Fruit fly (Drosophila melanogaster): ENCODE results near the gene Pcp.

Pcp gene

dm6 chr2L:7043039-7043905 is 21.8 kb downstream of the Pcp start (continued):
- TF ChIP-seq Aef1 (GFP tag; IDR thresholded peaks at IDR 0.05) = no peak
- no peak for TF ChIP-seq CG7372 (GFP tag; IDR thresholded peaks at IDR 0.05)
- TF ChIP-seq Eip74EF (GFP tag; optimal IDR thresholded peaks at IDR 0.05) = no peak
- peak in 1 of 2 experiments; percentile 25 for TF ChIP-seq crp (GFP tag; optimal IDR thresholded peaks at IDR 0.05)
- TF ChIP-seq Bteb2 (GFP tag; optimal IDR thresholded peaks at IDR 0.05) = no peak
- TF ChIP-seq eve (GFP tag; optimal IDR thresholded peaks at IDR 0.05) = no peak
- no peak for TF ChIP-seq maf-S (GFP tag; optimal IDR thresholded peaks at IDR 0.05)
- no peak for TF ChIP-seq CG6765 (GFP tag; optimal IDR thresholded peaks at IDR 0.05)
- TF ChIP-seq da (GFP tag; optimal IDR thresholded peaks at IDR 0.05) = no peak
- no peak for TF ChIP-seq sens-2 (GFP tag; IDR thresholded peaks at IDR 0.05)
- peak; percentile 69 for TF ChIP-seq sqz (GFP tag; optimal IDR thresholded peaks at IDR 0.05)
- TF ChIP-seq Fer2 (tag; optimal IDR thresholded peaks at IDR 0.05) = no peak
- TF ChIP-seq MBD-R2 (GFP tag; IDR thresholded peaks at IDR 0.05) = 0 out of 2 replicates have a peak, but pooled peaks have one; percentile 6
- TF ChIP-seq CG16815 (GFP tag; optimal IDR thresholded peaks at IDR 0.05) = no peak
- no peak for TF ChIP-seq gce (GFP tag; IDR thresholded peaks at IDR 0.05)
- TF ChIP-seq Nf-YA (GFP tag; IDR thresholded peaks at IDR 0.05) = no peak
- TF ChIP-seq Tbp (GFP tag; optimal IDR thresholded peaks at IDR 0.05) = no peak
- peak; percentile 36; the same call in 1 of the 2 replicates for TF ChIP-seq CG1024 (GFP tag; IDR thresholded peaks at IDR 0.05)
- no peak for TF ChIP-seq tna (GFP tag; IDR thresholded peaks at IDR 0.05; ENCODE audit: partially characterized antibody)
- no peak for TF ChIP-seq Adf1 (GFP tag; IDR thresholded peaks at IDR 0.05)
- no peak for TF ChIP-seq BtbVII (GFP tag; optimal IDR thresholded peaks at IDR 0.05)
- no peak for TF ChIP-seq Hand (GFP tag; optimal IDR thresholded peaks at IDR 0.05)
- no peak for TF ChIP-seq CG14441 (GFP tag; IDR thresholded peaks at IDR 0.05)
- TF ChIP-seq gsb (GFP tag; IDR thresholded peaks at IDR 0.05) = no peak
- no peak for TF ChIP-seq crc (GFP tag; optimal IDR thresholded peaks at IDR 0.05)
- TF ChIP-seq her (GFP tag; optimal IDR thresholded peaks at IDR 0.05) = peak; percentile 33
- TF ChIP-seq Hsf (GFP tag; optimal IDR thresholded peaks at IDR 0.05) = no peak
- no peak for TF ChIP-seq CG14050 (GFP tag; IDR thresholded peaks at IDR 0.05)
- no peak for TF ChIP-seq CG13624 (GFP tag; optimal IDR thresholded peaks at IDR 0.05)
- peak; percentile 25 for TF ChIP-seq tio (GFP tag; optimal IDR thresholded peaks at IDR 0.05)
- no peak for TF ChIP-seq Atf3 (GFP tag; optimal IDR thresholded peaks at IDR 0.05)
- TF ChIP-seq slbo (GFP tag; IDR thresholded peaks at IDR 0.05) = no peak
- peak; percentile 29; the same call in 1 of the 2 replicates for TF ChIP-seq CG4360 (GFP tag; IDR thresholded peaks at IDR 0.05)
- TF ChIP-seq lilli (GFP tag; optimal IDR thresholded peaks at IDR 0.05) = peak; percentile 24
- no peak for TF ChIP-seq BEAF-32 (GFP tag; optimal IDR thresholded peaks at IDR 0.05)
- no peak for TF ChIP-seq D19B (GFP tag; optimal IDR thresholded peaks at IDR 0.05)
- TF ChIP-seq exex (tag; optimal IDR thresholded peaks at IDR 0.05) = no peak
- TF ChIP-seq so (GFP tag; IDR thresholded peaks at IDR 0.05) = 0 out of 3 replicates have a peak, but pooled peaks have one; percentile 41
- no peak for TF ChIP-seq Trl (optimal IDR thresholded peaks at IDR 0.05)
- TF ChIP-seq Trl (GFP tag; optimal IDR thresholded peaks at IDR 0.05) = peak; percentile 17
- no peak for TF ChIP-seq yki (optimal IDR thresholded peaks at IDR 0.05)
- TF ChIP-seq HHEX (GFP tag; optimal IDR thresholded peaks at IDR 0.05) = no peak
- TF ChIP-seq danr (GFP tag; IDR thresholded peaks at IDR 0.05) = no peak
- no peak for TF ChIP-seq Fer1 (GFP tag; optimal IDR thresholded peaks at IDR 0.05)
- no peak for TF ChIP-seq D19A (tag; optimal IDR thresholded peaks at IDR 0.05)
- TF ChIP-seq CG14710 (tag; optimal IDR thresholded peaks at IDR 0.05) = no peak
- no peak for TF ChIP-seq E2f1 (GFP tag; IDR thresholded peaks at IDR 0.05)
- TF ChIP-seq nom (GFP tag; optimal IDR thresholded peaks at IDR 0.05) = no peak
- TF ChIP-seq CG8290 (GFP tag; optimal IDR thresholded peaks at IDR 0.05) = no peak
- peak in 1 of 2 experiments; percentile 28 for TF ChIP-seq CG8290 (tag; optimal IDR thresholded peaks at IDR 0.05)
- TF ChIP-seq Camta (GFP tag; optimal IDR thresholded peaks at IDR 0.05) = no peak
